Fruit fly (Drosophila melanogaster) whole organism, embryonic: ENCODE measurements around the gene CG44158.
A peak's percentile ranks its signal among the peaks of the same experiment; 100 is the strongest.

Source experiments
- ATbp ChIP-seq: fragments of 200-800 bp; sonication (Bioruptor generic); optimal IDR thresholded peaks from 2 replicates; lab custom pipeline; 2017; ENCODE audit warnings: missing biosample characterization, mild to moderate bottlenecking, missing genetic modification characterization, missing genetic modification reagents
- Aef1 ChIP-seq: fragments of 200-800 bp; sonication (Bioruptor generic); IDR thresholded peaks from 3 replicates; pipeline ENCODE4 v1.3.6; 2022; ENCODE audit warnings: missing biosample characterization, missing genetic modification characterization
- B-H1 ChIP-seq: fragments of 200-800 bp; sonication (Bioruptor generic); IDR thresholded peaks from 3 replicates; pipeline ENCODE4 v1.3.6; 2022; ENCODE audit warnings: missing biosample characterization, missing genetic modification characterization
- CG10267 ChIP-seq: fragments of 200-800 bp; sonication (Bioruptor generic); optimal IDR thresholded peaks from 2 replicates; lab custom pipeline; 2018; ENCODE audit warnings: missing biosample characterization, mild to moderate bottlenecking, missing genetic modification characterization, moderate library complexity
- CG10462 ChIP-seq: fragments of 200-800 bp; sonication (Bioruptor generic); optimal IDR thresholded peaks from 2 replicates; lab custom pipeline; 2016; ENCODE audit warnings: missing biosample characterization, missing genetic modification characterization
- CG12219 ChIP-seq: fragments of 200-800 bp; sonication (Bioruptor generic); optimal IDR thresholded peaks from 3 replicates; lab custom pipeline; 2018; ENCODE audit warnings: missing biosample characterization, mild to moderate bottlenecking, missing genetic modification characterization
- CG12391 ChIP-seq: fragments of 200-800 bp; sonication (Bioruptor generic); optimal IDR thresholded peaks from 3 replicates; lab custom pipeline; 2018; ENCODE audit warnings: missing biosample characterization, mild to moderate bottlenecking, missing genetic modification characterization, moderate library complexity
- CG1529 ChIP-seq: fragments of 200-800 bp; sonication (Bioruptor generic); optimal IDR thresholded peaks from 3 replicates; lab custom pipeline; 2018; ENCODE audit warnings: missing biosample characterization, missing genetic modification characterization
- CG1603 ChIP-seq: fragments of 200-800 bp; sonication (Bioruptor generic); optimal IDR thresholded peaks from 2 replicates; lab custom pipeline; 2019; ENCODE audit warnings: missing biosample characterization, mild to moderate bottlenecking, missing genetic modification characterization, moderate library complexity
- CG17802 ChIP-seq: fragments of 200-800 bp; sonication (Bioruptor generic); optimal IDR thresholded peaks from 2 replicates; lab custom pipeline; 2018; ENCODE audit warnings: missing biosample characterization, mild to moderate bottlenecking, missing genetic modification characterization, moderate library complexity
- CG2120 ChIP-seq: fragments of 200-800 bp; sonication (Bioruptor generic); optimal IDR thresholded peaks from 3 replicates; lab custom pipeline; 2016; ENCODE audit warnings: missing biosample characterization, missing genetic modification characterization
- CG32772 ChIP-seq: fragments of 200-800 bp; sonication (Bioruptor generic); IDR thresholded peaks from 2 replicates; pipeline ENCODE4 v1.3.6; 2022; ENCODE audit warnings: missing biosample characterization, missing genetic modification characterization
- CG34422 ChIP-seq: fragments of 200-800 bp; sonication (Bioruptor generic); IDR thresholded peaks from 3 replicates; pipeline ENCODE4 v1.3.6; 2022; ENCODE audit warnings: missing biosample characterization, missing genetic modification characterization
- CG4617 ChIP-seq: fragments of 200-800 bp; sonication (Bioruptor generic); optimal IDR thresholded peaks from 3 replicates; lab custom pipeline; 2016; ENCODE audit warnings: missing biosample characterization, missing genetic modification characterization, borderline replicate concordance
- CG5953 ChIP-seq: fragments of 200-800 bp; sonication (Bioruptor generic); IDR thresholded peaks from 2 replicates; pipeline ENCODE4 v1.3.6; 2022; ENCODE audit warnings: missing biosample characterization, missing genetic modification characterization
- CG9437 ChIP-seq: fragments of 200-800 bp; sonication (Bioruptor generic); optimal IDR thresholded peaks from 2 replicates; lab custom pipeline; 2018; ENCODE audit warnings: missing biosample characterization, mild to moderate bottlenecking, missing genetic modification characterization
- CHES-1-like ChIP-seq: fragments of 200-800 bp; sonication (Bioruptor generic); optimal IDR thresholded peaks from 2 replicates; lab custom pipeline; 2016; ENCODE audit warnings: missing biosample characterization, missing genetic modification characterization
- D19A ChIP-seq: fragments of 200-800 bp; optimal IDR thresholded peaks from 3 replicates; lab custom pipeline; 2019; ENCODE audit warnings: missing biosample characterization, mild to moderate bottlenecking, missing genetic modification characterization, moderate library complexity
- Drgx ChIP-seq: fragments of 200-800 bp; sonication (Bioruptor generic); IDR thresholded peaks from 2 replicates; pipeline ENCODE4 v1.3.6; 2022; ENCODE audit warnings: missing biosample characterization, missing genetic modification characterization
- Elba2 ChIP-seq: fragments of 200-800 bp; sonication (Bioruptor generic); optimal IDR thresholded peaks from 3 replicates; lab custom pipeline; 2016; ENCODE audit warnings: missing biosample characterization, missing genetic modification characterization
- Fer3 ChIP-seq: fragments of 200-800 bp; sonication (Bioruptor generic); optimal IDR thresholded peaks from 2 replicates; lab custom pipeline; 2018; ENCODE audit warnings: missing biosample characterization, mild to moderate bottlenecking, missing genetic modification characterization, moderate library complexity
- GATAe ChIP-seq: fragments of 200-800 bp; sonication (Bioruptor generic); conservative IDR thresholded peaks from 2 replicates; pipeline ENCODE4 v1.3.6; 2022; ENCODE audit warnings: missing biosample characterization, missing genetic modification characterization
- Hr78 ChIP-seq, 2 experiments: fragments of 200-800 bp in 1 of 2; fragments of >200 bp in 1 of 2; sonication (Bioruptor generic) in 1 of 2; optimal IDR thresholded peaks; 2 replicates each; lab custom pipeline; 2017 to 2019; ENCODE audit warnings: missing biosample characterization in 2 of 2, missing genetic modification characterization in 2 of 2, mild to moderate bottlenecking in 1 of 2, moderate library complexity in 1 of 2
- Med ChIP-seq: fragments of 200-800 bp; sonication (Bioruptor generic); peaks from one replicate; lab custom pipeline; 2016; ENCODE audit warnings: missing biosample characterization, missing genetic modification characterization, mild to moderate bottlenecking, inconsistent platforms, moderate library complexity
- NfI ChIP-seq: fragments of 200-800 bp; sonication (Bioruptor generic); optimal IDR thresholded peaks from 3 replicates; lab custom pipeline; 2018; ENCODE audit warnings: missing biosample characterization, mild to moderate bottlenecking, missing genetic modification characterization, moderate library complexity
- Scr ChIP-seq: fragments of 200-800 bp; sonication (Bioruptor generic); IDR thresholded peaks from 2 replicates; pipeline ENCODE4 v1.3.6; 2022; ENCODE audit warnings: missing biosample characterization, missing genetic modification characterization; ENCODE audit not compliant: partially characterized antibody
- Side ChIP-seq: fragments of 200-800 bp; sonication (Bioruptor generic); optimal IDR thresholded peaks from 2 replicates; lab custom pipeline; 2016; ENCODE audit warnings: missing biosample characterization, missing genetic modification characterization
- Sox100B ChIP-seq: fragments of 200-800 bp; sonication (Bioruptor generic); optimal IDR thresholded peaks from 3 replicates; lab custom pipeline; 2018; ENCODE audit warnings: missing biosample characterization, mild to moderate bottlenecking, missing genetic modification characterization
- Spps ChIP-seq: fragments of 200-800 bp; sonication (Bioruptor generic); optimal IDR thresholded peaks from 2 replicates; lab custom pipeline; 2018; ENCODE audit warnings: missing biosample characterization, mild to moderate bottlenecking, missing genetic modification characterization
- Stat92E ChIP-seq, 3 experiments: fragments of >200 bp in 2 of 3; fragments of 200-800 bp in 1 of 3; sonication (Bioruptor generic) in 1 of 3; optimal IDR thresholded peaks; 2 replicates each; lab custom pipeline; 2017 to 2019; ENCODE audit warnings: missing biosample characterization in 3 of 3, missing genetic modification characterization in 3 of 3, mild to moderate bottlenecking in 1 of 3, moderate library complexity in 1 of 3
- Xrp1 ChIP-seq: fragments of 200-800 bp; sonication (Bioruptor generic); IDR thresholded peaks from 2 replicates; pipeline ENCODE4 v1.3.6; 2022; ENCODE audit warnings: missing biosample characterization, missing genetic modification characterization
- bbx ChIP-seq: fragments of 200-800 bp; sonication (Bioruptor generic); IDR thresholded peaks from 2 replicates; pipeline ENCODE4 v1.3.6; 2022; ENCODE audit warnings: missing biosample characterization, missing genetic modification characterization; ENCODE audit not compliant: partially characterized antibody
- cato ChIP-seq: fragments of 200-800 bp; sonication (Bioruptor generic); optimal IDR thresholded peaks from 2 replicates; lab custom pipeline; 2016; ENCODE audit warnings: missing biosample characterization, missing genetic modification characterization, borderline replicate concordance
- chif ChIP-seq, 2 experiments: fragments of 200-800 bp; sonication (Bioruptor generic); optimal IDR thresholded peaks; 3 replicates each; lab custom pipeline; 2016; ENCODE audit warnings: missing biosample characterization in 2 of 2, missing genetic modification characterization in 2 of 2
- dmrt99B ChIP-seq: fragments of 200-800 bp; sonication (Bioruptor generic); optimal IDR thresholded peaks from 2 replicates; lab custom pipeline; 2018; ENCODE audit warnings: missing biosample characterization, mild to moderate bottlenecking, missing genetic modification characterization, moderate library complexity
- dpn ChIP-seq, 2 experiments: fragments of 200-800 bp; sonication (Bioruptor generic); optimal IDR thresholded peaks; 3 replicates each; lab custom pipeline; 2016; ENCODE audit warnings: missing biosample characterization in 2 of 2, missing genetic modification characterization in 2 of 2
- dysf ChIP-seq: fragments of 200-800 bp; sonication (Bioruptor generic); IDR thresholded peaks from 3 replicates; pipeline ENCODE4 v1.3.6; 2022; ENCODE audit warnings: missing biosample characterization, missing genetic modification characterization
- gem ChIP-seq: fragments of 200-800 bp; sonication (Bioruptor generic); optimal IDR thresholded peaks from 2 replicates; lab custom pipeline; 2019; ENCODE audit warnings: missing biosample characterization, mild to moderate bottlenecking, missing genetic modification characterization, moderate library complexity
- h ChIP-seq: fragments of >200 bp; optimal IDR thresholded peaks from 2 replicates; lab custom pipeline; 2017
- insv ChIP-seq, 2 experiments: fragments of 200-800 bp; sonication (Bioruptor generic); optimal IDR thresholded peaks; 3 replicates each; lab custom pipeline; 2016 to 2018; ENCODE audit warnings: missing biosample characterization in 2 of 2, missing genetic modification characterization in 2 of 2
- jigr1 ChIP-seq: fragments of 200-800 bp; sonication (Bioruptor generic); IDR thresholded peaks from 3 replicates; pipeline ENCODE4 v1.3.6; 2022; ENCODE audit warnings: missing biosample characterization, missing genetic modification characterization
- lmd ChIP-seq: fragments of 200-800 bp; sonication (Bioruptor generic); IDR thresholded peaks from 2 replicates; pipeline ENCODE4 v1.3.6; 2022; ENCODE audit warnings: missing biosample characterization, missing genetic modification characterization
- pan ChIP-seq, 4 experiments: fragments of >200 bp in 3 of 4; fragments of 200-800 bp in 1 of 4; sonication (Bioruptor generic) in 1 of 4; optimal IDR thresholded peaks in 3 of 4; IDR thresholded peaks in 1 of 4; 2 replicates each; pipeline versions ENCODE4 v1.3.6 to Lab custom; 2017 to 2022; ENCODE audit warnings: missing biosample characterization in 2 of 4, missing genetic modification characterization in 2 of 4, mixed read lengths in 1 of 4
- row ChIP-seq: fragments of 200-800 bp; sonication (Bioruptor generic); IDR thresholded peaks from 3 replicates; pipeline ENCODE4 v1.3.6; 2022; ENCODE audit warnings: missing biosample characterization, missing genetic modification characterization
- sd ChIP-seq: fragments of 200-800 bp; sonication (Bioruptor generic); optimal IDR thresholded peaks from 3 replicates; lab custom pipeline; 2018; ENCODE audit warnings: missing biosample characterization, mild to moderate bottlenecking, missing genetic modification characterization, moderate library complexity
- sens ChIP-seq: fragments of 200-800 bp; sonication (Bioruptor generic); peaks from one replicate; lab custom pipeline; 2016; ENCODE audit warnings: missing biosample characterization, missing genetic modification characterization
- sug ChIP-seq: fragments of 200-800 bp; optimal IDR thresholded peaks from 2 replicates; lab custom pipeline; 2019; ENCODE audit warnings: missing biosample characterization, mild to moderate bottlenecking, missing genetic modification characterization, moderate library complexity
- unpg ChIP-seq: fragments of 200-800 bp; sonication (Bioruptor generic); optimal IDR thresholded peaks from 3 replicates; lab custom pipeline; 2018; ENCODE audit warnings: missing biosample characterization, mild to moderate bottlenecking, missing genetic modification characterization, moderate library complexity
- zen ChIP-seq: fragments of 200-800 bp; sonication (Bioruptor generic); optimal IDR thresholded peaks from 3 replicates; lab custom pipeline; 2018; ENCODE audit warnings: missing biosample characterization, mild to moderate bottlenecking, missing genetic modification characterization, moderate library complexity

CG44158 gene

dm6 chr3R:18168929-18169350 is 39.6 kb upstream of the CG44158 start (continued):
- TF ChIP-seq CG5953 (GFP tag; lab: Robert Waterston, UW) (0 out of 2 replicates have a peak, but pooled peaks have one; percentile 5), chif (GFP tag; optimal IDR thresholded peaks at IDR 0.05; lab: Kevin White, UChicago) (peak in 1 of 2 experiments; percentile 2), Drgx (GFP tag; lab: Robert Waterston, UW) (0 out of 2 replicates have a peak, but pooled peaks have one; percentile 30), Hr78 (GFP tag; optimal IDR thresholded peaks at IDR 0.05; lab: Kevin White, UChicago) (no peak), bbx (GFP tag; lab: Robert Waterston, UW) (no peak), Spps (tag; lab: Kevin White, UChicago) (no peak), Stat92E (GFP tag; optimal IDR thresholded peaks at IDR 0.05; lab: Kevin White, UChicago) (no peak), lmd (0 out of 2 replicates have a peak, but pooled peaks have one; percentile 14), CG1529 (GFP tag; lab: Kevin White, UChicago) (no peak), sens (GFP tag; lab: Kevin White, UChicago) (peak; percentile 79), h (lab: Kevin White, UChicago) (no peak), dmrt99B (tag; lab: Kevin White, UChicago) (peak; percentile 26), sd (tag; lab: Kevin White, UChicago) (no peak), row (GFP tag; lab: Robert Waterston, UW) (peak; percentile 28; the same call in 1 of the 3 replicates), CG10462 (GFP tag; lab: Kevin White, UChicago) (no peak), GATAe (GFP tag; lab: Robert Waterston, UW) (no peak), CHES-1-like (GFP tag; lab: Kevin White, UChicago) (peak; percentile 18), CG34422 (GFP tag; lab: Robert Waterston, UW) (0 out of 3 replicates have a peak, but pooled peaks have one; percentile 36), ATbp (peak; percentile 11), unpg (GFP tag; lab: Kevin White, UChicago) (peak; percentile 9), Fer3 (tag; lab: Kevin White, UChicago) (peak; percentile 21), CG12391 (tag; lab: Kevin White, UChicago) (peak; percentile 4), zen (tag; lab: Kevin White, UChicago) (peak; percentile 48), CG12219 (peak; percentile 37), gem (peak; percentile 9), Side (peak; percentile 7), CG10267 (tag; lab: Kevin White, UChicago) (no peak), B-H1 (no peak), Elba2 (peak; percentile 61), Xrp1 (GFP tag; lab: Robert Waterston, UW) (0 out of 2 replicates have a peak, but pooled peaks have one; percentile 13), CG1603 (peak; percentile 38), CG9437 (GFP tag; lab: Kevin White, UChicago) (peak; percentile 37), sug (tag; lab: Kevin White, UChicago) (no peak), Sox100B (GFP tag; lab: Kevin White, UChicago) (no peak), pan (optimal IDR thresholded peaks at IDR 0.05; lab: Kevin White, UChicago) (no peak), pan (GFP tag; optimal IDR thresholded peaks at IDR 0.05 in 1 of 2, IDR thresholded peaks at IDR 0.05 in 1 of 2) (peak in 1 of 2 experiments; percentile 7), D19A (tag; lab: Kevin White, UChicago) (peak; percentile 14), CG32772 (GFP tag; lab: Robert Waterston, UW) (no peak), CG2120 (GFP tag; lab: Kevin White, UChicago) (peak; percentile 22), insv (GFP tag; optimal IDR thresholded peaks at IDR 0.05; lab: Kevin White, UChicago) (peak; percentile 85 to 97), dpn (GFP tag; optimal IDR thresholded peaks at IDR 0.05; lab: Kevin White, UChicago) (peak in 1 of 2 experiments; percentile 35), CG17802 (peak; percentile 67), Aef1 (GFP tag; lab: Robert Waterston, UW) (no peak), Scr (GFP tag; lab: Robert Waterston, UW) (no peak), cato (GFP tag; lab: Kevin White, UChicago) (no peak), Med (GFP tag; lab: Kevin White, UChicago) (peak; percentile 75), jigr1 (GFP tag; lab: Robert Waterston, UW) (no peak), CG4617 (GFP tag; lab: Kevin White, UChicago) (no peak), NfI (GFP tag; lab: Kevin White, UChicago) (no peak), dysf (GFP tag; lab: Robert Waterston, UW) (0 out of 3 replicates have a peak, but pooled peaks have one; percentile 46)
